Fruit fly (Drosophila melanogaster) whole organism, embryonic: ENCODE measurements around the gene CG31347.
A peak's percentile ranks its signal among the peaks of the same experiment; 100 is the strongest.

Experiments
- Awh ChIP-seq: fragments of 200-800 bp; sonication (Bioruptor generic); IDR thresholded peaks from 2 replicates; pipeline ENCODE4, ENCODE4 v1.3.6; 2022; ENCODE audit warnings: missing biosample characterization, missing genetic modification characterization
- B-H1 ChIP-seq: fragments of 200-800 bp; sonication (Bioruptor generic); IDR thresholded peaks from 3 replicates; pipeline ENCODE4 v1.3.6; 2022; ENCODE audit warnings: missing biosample characterization, missing genetic modification characterization
- Blimp-1 ChIP-seq: fragments of 200-800 bp; sonication (Bioruptor generic); optimal IDR thresholded peaks from 3 replicates; lab custom pipeline; 2018; ENCODE audit warnings: missing biosample characterization, missing genetic modification characterization, mild to moderate bottlenecking, moderate library complexity, missing genetic modification reagents
- CG10274 ChIP-seq: fragments of 200-800 bp; sonication (Bioruptor generic); optimal IDR thresholded peaks from 3 replicates; lab custom pipeline; 2017; ENCODE audit warnings: missing biosample characterization, mild to moderate bottlenecking, missing genetic modification characterization
- CG10543 ChIP-seq: fragments of 200-800 bp; sonication (Bioruptor generic); optimal IDR thresholded peaks from 3 replicates; lab custom pipeline; 2017; ENCODE audit warnings: missing biosample characterization, mild to moderate bottlenecking, missing genetic modification characterization, moderate library complexity
- CG13296 ChIP-seq: fragments of 200-800 bp; sonication (Bioruptor generic); optimal IDR thresholded peaks from 3 replicates; lab custom pipeline; 2018; ENCODE audit warnings: missing biosample characterization, mild to moderate bottlenecking, missing genetic modification characterization
- CG15269 ChIP-seq: fragments of 200-800 bp; sonication (Bioruptor generic); optimal IDR thresholded peaks from 2 replicates; lab custom pipeline; 2018; ENCODE audit warnings: missing biosample characterization, mild to moderate bottlenecking, missing genetic modification characterization, moderate library complexity
- CG18011 ChIP-seq: fragments of 200-800 bp; sonication (Bioruptor generic); optimal IDR thresholded peaks from 2 replicates; lab custom pipeline; 2017; ENCODE audit warnings: missing biosample characterization, missing genetic modification characterization, mild to moderate bottlenecking, moderate library complexity, missing genotype
- CG18599 ChIP-seq: fragments of 200-800 bp; sonication (Bioruptor generic); optimal IDR thresholded peaks from 3 replicates; lab custom pipeline; 2017; ENCODE audit warnings: missing biosample characterization, missing genetic modification characterization, mild to moderate bottlenecking, moderate library complexity, missing genetic modification reagents
- CG30403 ChIP-seq: fragments of 200-800 bp; sonication (Bioruptor generic); optimal IDR thresholded peaks from 3 replicates; lab custom pipeline; 2016; ENCODE audit warnings: missing biosample characterization, missing genetic modification characterization
- CG32532 ChIP-seq: fragments of 200-800 bp; sonication (Bioruptor generic); IDR thresholded peaks from 2 replicates; pipeline ENCODE4 v1.3.6; 2022; ENCODE audit warnings: missing biosample characterization, missing genetic modification characterization
- CG34376 ChIP-seq: fragments of 200-800 bp; sonication (Bioruptor generic); optimal IDR thresholded peaks from 2 replicates; lab custom pipeline; 2018; ENCODE audit warnings: missing biosample characterization, mild to moderate bottlenecking, missing genetic modification characterization
- CG6654 ChIP-seq: fragments of 200-800 bp; sonication (Bioruptor generic); optimal IDR thresholded peaks from 2 replicates; lab custom pipeline; 2017; ENCODE audit warnings: missing biosample characterization, mild to moderate bottlenecking, missing genetic modification characterization
- CG6683 ChIP-seq: fragments of 200-800 bp; sonication (Bioruptor generic); optimal IDR thresholded peaks from 2 replicates; lab custom pipeline; 2017; ENCODE audit warnings: missing biosample characterization, mild to moderate bottlenecking, missing genetic modification characterization, missing genetic modification reagents
- CG6689 ChIP-seq: fragments of 200-800 bp; sonication (Bioruptor generic); IDR thresholded peaks from 2 replicates; pipeline ENCODE4 v1.3.6; 2022; ENCODE audit warnings: missing biosample characterization, missing genetic modification characterization
- CG8359 ChIP-seq: fragments of 200-800 bp; sonication (Bioruptor generic); optimal IDR thresholded peaks from 2 replicates; lab custom pipeline; 2017; ENCODE audit warnings: missing biosample characterization, mild to moderate bottlenecking, missing genetic modification characterization, borderline replicate concordance
- CHES-1-like ChIP-seq: fragments of 200-800 bp; sonication (Bioruptor generic); optimal IDR thresholded peaks from 2 replicates; lab custom pipeline; 2016; ENCODE audit warnings: missing biosample characterization, missing genetic modification characterization
- Deaf1 ChIP-seq: fragments of 200-800 bp; optimal IDR thresholded peaks from 3 replicates; lab custom pipeline; 2019; ENCODE audit warnings: missing biosample characterization, mild to moderate bottlenecking, missing genetic modification characterization, moderate library complexity
- Eip74EF ChIP-seq, 2 experiments: fragments of 200-800 bp in 1 of 2; fragments of >200 bp in 1 of 2; sonication (Bioruptor generic) in 1 of 2; optimal IDR thresholded peaks; 2 replicates each; lab custom pipeline; 2017 to 2019; ENCODE audit warnings: missing biosample characterization in 2 of 2, missing genetic modification characterization in 2 of 2, mild to moderate bottlenecking in 1 of 2, moderate library complexity in 1 of 2
- Gug ChIP-seq: fragments of 200-800 bp; sonication (Bioruptor generic); IDR thresholded peaks from 4 replicates; pipeline ENCODE4 v1.3.6; 2022; ENCODE audit warnings: missing biosample characterization, missing genetic modification characterization
- Hand ChIP-seq: fragments of 200-800 bp; sonication (Bioruptor generic); optimal IDR thresholded peaks from 2 replicates; lab custom pipeline; 2017; ENCODE audit warnings: mild to moderate bottlenecking, missing biosample characterization, missing genetic modification reagents, missing genetic modification characterization
- Hsf ChIP-seq: fragments of 200-800 bp; sonication (Bioruptor generic); optimal IDR thresholded peaks from 3 replicates; lab custom pipeline; 2016; ENCODE audit warnings: missing biosample characterization, missing genetic modification characterization
- Pdp1 ChIP-seq, 2 experiments: fragments of 200-800 bp; sonication (Bioruptor generic); optimal IDR thresholded peaks; 3 replicates each; lab custom pipeline; 2016; ENCODE audit warnings: missing biosample characterization in 2 of 2, missing genetic modification characterization in 2 of 2, mild to moderate bottlenecking in 1 of 2, moderate library complexity in 1 of 2
- Rfx ChIP-seq: fragments of 200-800 bp; sonication (Bioruptor generic); IDR thresholded peaks from 2 replicates; pipeline ENCODE4 v1.3.6; 2022; ENCODE audit warnings: missing biosample characterization, missing genetic modification characterization
- Xbp1 ChIP-seq: fragments of 200-800 bp; sonication (Bioruptor generic); optimal IDR thresholded peaks from 3 replicates; lab custom pipeline; 2016; ENCODE audit warnings: missing biosample characterization, mild to moderate bottlenecking, missing genetic modification characterization
- bsh ChIP-seq, 2 experiments: fragments of 200-800 bp; sonication (Bioruptor generic); optimal IDR thresholded peaks; 2 replicates each; lab custom pipeline; 2017 to 2018; ENCODE audit warnings: mild to moderate bottlenecking in 2 of 2, missing biosample characterization in 2 of 2, missing genetic modification characterization in 2 of 2, moderate library complexity in 1 of 2
- cg ChIP-seq: fragments of 200-800 bp; sonication (Bioruptor generic); optimal IDR thresholded peaks from 3 replicates; lab custom pipeline; 2019; ENCODE audit warnings: missing biosample characterization, mild to moderate bottlenecking, missing genetic modification characterization, moderate library complexity
- chinmo ChIP-seq: fragments of 200-800 bp; sonication (Bioruptor generic); IDR thresholded peaks from 4 replicates; pipeline ENCODE4 v1.3.6; 2022; ENCODE audit warnings: missing biosample characterization, missing genetic modification characterization; ENCODE audit not compliant: partially characterized antibody
- ci ChIP-seq: fragments of 200-800 bp; sonication (Bioruptor generic); IDR thresholded peaks from 3 replicates; pipeline ENCODE4 v1.3.6; 2022; ENCODE audit warnings: missing biosample characterization, missing genetic modification characterization
- cwo ChIP-seq: fragments of 200-800 bp; sonication (Bioruptor generic); optimal IDR thresholded peaks from 3 replicates; lab custom pipeline; 2017; ENCODE audit warnings: missing biosample characterization, missing genetic modification characterization, mild to moderate bottlenecking, moderate library complexity, missing genetic modification reagents
- grau ChIP-seq: fragments of 200-800 bp; optimal IDR thresholded peaks from 3 replicates; lab custom pipeline; 2019; ENCODE audit warnings: missing biosample characterization, mild to moderate bottlenecking, missing genetic modification characterization, moderate library complexity
- hkb ChIP-seq, 2 experiments: fragments of 200-800 bp in 1 of 2; fragments of >200 bp in 1 of 2; sonication (Bioruptor generic) in 1 of 2; IDR thresholded peaks in 1 of 2; optimal IDR thresholded peaks in 1 of 2; 2 replicates each; pipeline versions ENCODE4 v1.3.6 to Lab custom; 2017 to 2022; ENCODE audit warnings: missing biosample characterization in 1 of 2, missing genetic modification characterization in 1 of 2
- lab ChIP-seq: fragments of 200-800 bp; sonication (Bioruptor generic); optimal IDR thresholded peaks from 3 replicates; lab custom pipeline; 2017; ENCODE audit warnings: missing biosample characterization, missing genetic modification characterization, mild to moderate bottlenecking, moderate library complexity, missing genetic modification reagents
- nmo ChIP-seq: fragments of 200-800 bp; sonication (Bioruptor generic); optimal IDR thresholded peaks from 2 replicates; lab custom pipeline; 2018; ENCODE audit warnings: missing biosample characterization, mild to moderate bottlenecking, missing genetic modification characterization, moderate library complexity
- pan ChIP-seq, 4 experiments: fragments of >200 bp in 3 of 4; fragments of 200-800 bp in 1 of 4; sonication (Bioruptor generic) in 1 of 4; optimal IDR thresholded peaks in 3 of 4; IDR thresholded peaks in 1 of 4; 2 replicates each; pipeline versions ENCODE4 v1.3.6 to Lab custom; 2017 to 2022; ENCODE audit warnings: missing biosample characterization in 2 of 4, missing genetic modification characterization in 2 of 4, mixed read lengths in 1 of 4
- sug ChIP-seq: fragments of 200-800 bp; optimal IDR thresholded peaks from 2 replicates; lab custom pipeline; 2019; ENCODE audit warnings: missing biosample characterization, mild to moderate bottlenecking, missing genetic modification characterization, moderate library complexity

Gene CG31347

DNA sequence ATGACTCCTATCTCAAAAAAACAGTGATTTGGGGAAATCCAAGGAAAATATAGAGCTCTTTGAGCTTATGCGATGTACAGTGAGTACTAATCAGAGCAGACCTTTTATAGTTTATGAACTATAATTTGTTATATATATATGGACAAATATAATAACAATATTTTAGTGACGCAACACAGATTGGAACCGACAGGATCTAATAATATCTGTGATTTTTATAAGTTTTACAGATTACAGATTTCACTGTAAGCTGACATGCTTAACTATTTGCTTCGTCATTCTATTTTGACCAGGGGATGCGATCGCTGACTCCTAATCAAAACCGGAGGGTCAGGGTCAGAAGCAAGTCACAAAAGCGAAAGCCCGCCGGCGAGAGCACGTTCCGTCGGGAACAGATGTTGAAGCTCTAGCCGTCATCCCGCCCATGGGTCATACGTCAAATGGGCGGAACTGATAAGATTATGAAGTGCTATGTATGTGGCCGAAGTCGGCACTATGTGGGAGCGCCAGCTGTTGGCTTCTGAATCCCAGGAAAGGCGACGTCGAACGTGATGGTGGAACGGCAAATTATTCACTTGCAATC lies 18.3 kb downstream of the CG31347 start, which contains the start of gene Gnmt (continued):
- TF ChIP-seq Eip74EF (GFP tag; optimal IDR thresholded peaks at IDR 0.05; lab: Kevin White, UChicago) = no peak
- TF ChIP-seq CG18599 (GFP tag; lab: Kevin White, UChicago) = peak; percentile 70
- peak; percentile 56 for TF ChIP-seq Rfx (GFP tag; lab: Robert Waterston, UW)
- no peak for TF ChIP-seq CG10274 (GFP tag; lab: Kevin White, UChicago)
- TF ChIP-seq cg = no peak
- no peak for TF ChIP-seq CHES-1-like (GFP tag; lab: Kevin White, UChicago)
- TF ChIP-seq sug = peak; percentile 84
- no peak for TF ChIP-seq CG6683 (GFP tag; lab: Kevin White, UChicago)
- TF ChIP-seq CG32532 = peak; percentile 33; the same call in 1 of the 2 replicates
- TF ChIP-seq Pdp1 (GFP tag; optimal IDR thresholded peaks at IDR 0.05; lab: Kevin White, UChicago) = peak in 1 of 2 experiments; percentile 24
- no peak for TF ChIP-seq hkb (optimal IDR thresholded peaks at IDR 0.05; lab: Kevin White, UChicago)
- TF ChIP-seq hkb (GFP tag; IDR thresholded peaks at IDR 0.05; lab: Robert Waterston, UW) = 0 out of 2 replicates have a peak, but pooled peaks have one; percentile 9
- TF ChIP-seq CG15269 = no peak
- 0 out of 3 replicates have a peak, but pooled peaks have one; percentile 16 for TF ChIP-seq ci (GFP tag; lab: Robert Waterston, UW)
- TF ChIP-seq Hand (GFP tag; lab: Kevin White, UChicago) = no peak
- no peak for TF ChIP-seq CG18011 (GFP tag; lab: Kevin White, UChicago)
- TF ChIP-seq CG6654 (GFP tag; lab: Kevin White, UChicago) = no peak
- TF ChIP-seq CG34376 (GFP tag; lab: Kevin White, UChicago) = peak; percentile 78
- TF ChIP-seq grau (tag; lab: Kevin White, UChicago) = peak; percentile 78
- no peak for TF ChIP-seq B-H1
- TF ChIP-seq CG13296 (GFP tag; lab: Kevin White, UChicago) = no peak
- TF ChIP-seq chinmo = 0 out of 4 replicates have a peak, but pooled peaks have one; percentile 19
- no peak for TF ChIP-seq pan (optimal IDR thresholded peaks at IDR 0.05; lab: Kevin White, UChicago)
- TF ChIP-seq pan (GFP tag; optimal IDR thresholded peaks at IDR 0.05 in 1 of 2, IDR thresholded peaks at IDR 0.05 in 1 of 2) = peak in 1 of 2 experiments; percentile 16
- 0 out of 2 replicates have a peak, but pooled peaks have one; percentile 14 for TF ChIP-seq CG6689
- TF ChIP-seq CG8359 (GFP tag; lab: Kevin White, UChicago) = no peak
- no peak for TF ChIP-seq Hsf (GFP tag; lab: Kevin White, UChicago)
- peak in 1 of 2 experiments; percentile 10 for TF ChIP-seq bsh (GFP tag; optimal IDR thresholded peaks at IDR 0.05; lab: Kevin White, UChicago)
- peak; percentile 11 for TF ChIP-seq CG30403 (GFP tag; lab: Kevin White, UChicago)
- TF ChIP-seq Gug (GFP tag; lab: Robert Waterston, UW) = no peak
- TF ChIP-seq Xbp1 (GFP tag; lab: Kevin White, UChicago) = peak; percentile 4
- TF ChIP-seq cwo (GFP tag; lab: Kevin White, UChicago) = peak; percentile 86
- TF ChIP-seq Blimp-1 (GFP tag; lab: Kevin White, UChicago) = peak; percentile 5
- TF ChIP-seq lab (GFP tag; lab: Kevin White, UChicago) = peak; percentile 22
- peak; percentile 5 for TF ChIP-seq nmo (GFP tag; lab: Kevin White, UChicago)
- peak; percentile 10 for TF ChIP-seq CG10543 (GFP tag; lab: Kevin White, UChicago)
- TF ChIP-seq, all 482 proteins: peak for 32

DNA sequence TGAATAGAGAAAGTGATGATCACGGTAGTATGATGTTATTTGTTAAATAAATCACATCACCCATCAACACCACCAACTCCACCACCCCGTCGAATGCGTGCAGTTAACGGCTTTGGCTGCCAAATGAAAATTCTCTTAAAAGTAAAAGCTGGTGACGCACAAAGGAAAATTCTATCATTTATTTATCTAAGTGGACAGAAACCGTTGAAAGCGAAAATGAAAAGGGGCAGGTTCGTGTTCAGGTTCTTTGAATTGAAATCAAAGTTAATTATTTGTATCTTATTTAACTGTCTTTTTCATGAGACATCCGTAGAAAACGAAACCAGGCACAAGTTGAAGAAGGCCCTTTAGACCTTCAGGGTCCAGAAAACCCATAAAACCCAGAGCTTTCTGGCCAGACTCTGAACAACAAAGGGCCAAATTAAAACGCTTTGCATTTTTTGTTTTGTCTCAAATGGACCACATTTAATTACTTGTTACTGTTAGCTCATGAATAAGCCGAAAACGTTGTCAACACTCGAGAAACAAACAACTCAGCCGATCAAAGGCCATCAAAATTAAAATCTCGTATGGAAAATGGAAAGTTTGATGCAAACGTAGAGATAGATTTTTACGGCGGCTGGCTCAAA lies 26.1 kb downstream of the CG31347 start:
- TF ChIP-seq Deaf1 (tag; lab: Kevin White, UChicago) (no peak), Rfx (GFP tag; lab: Robert Waterston, UW) (no peak), Awh (GFP tag; lab: Robert Waterston, UW) (peak; percentile 73), Blimp-1 (GFP tag; lab: Kevin White, UChicago) (peak; percentile 94)
